Fruit fly (Drosophila melanogaster) whole organism, pupa: ENCODE measurements around the gene CG13398.

Experiments used
- CG10348 ChIP-seq: fragments of 200-800 bp; sonication (Bioruptor generic); IDR thresholded peaks from 2 replicates; pipeline ENCODE4 v1.3.6; 2022; ENCODE audit warnings: missing biosample characterization, missing genetic modification characterization
- CG12605 ChIP-seq: fragments of 200-800 bp; sonication (Bioruptor generic); IDR thresholded peaks from 2 replicates; pipeline ENCODE4 v1.3.6; 2022; ENCODE audit warnings: missing biosample characterization, missing genetic modification characterization
- CG13204 ChIP-seq: fragments of 200-800 bp; sonication (Bioruptor generic); optimal IDR thresholded peaks from 2 replicates; lab custom pipeline; 2018; ENCODE audit warnings: missing biosample characterization, mild to moderate bottlenecking, missing genetic modification characterization, moderate library complexity
- CG8159 ChIP-seq: fragments of 200-800 bp; sonication (Bioruptor generic); optimal IDR thresholded peaks from 3 replicates; lab custom pipeline; 2018; ENCODE audit warnings: missing biosample characterization, mild to moderate bottlenecking, missing genetic modification characterization, moderate library complexity
- EcR ChIP-seq: fragments of 200-800 bp; sonication (Bioruptor generic); optimal IDR thresholded peaks from 3 replicates; lab custom pipeline; 2019; ENCODE audit warnings: missing biosample characterization, missing genetic modification characterization, mild to moderate bottlenecking, moderate library complexity, missing genetic modification reagents

- TF ChIP-seq CG8159 (tag; lab: Kevin White, UChicago) (no peak), CG10348 (no peak), EcR (no peak), CG13204 (no peak), CG12605 (GFP tag; lab: Robert Waterston, UW) (no peak)
These were observed 20.9 kb downstream of the CG13398 start, which contains the start of gene lectin-29Ca for dm6 chr2L:8394180-8394579.
